Fruit fly (Drosophila melanogaster): ENCODE measurements around the gene Ski6.

Ski6 gene

DNA sequence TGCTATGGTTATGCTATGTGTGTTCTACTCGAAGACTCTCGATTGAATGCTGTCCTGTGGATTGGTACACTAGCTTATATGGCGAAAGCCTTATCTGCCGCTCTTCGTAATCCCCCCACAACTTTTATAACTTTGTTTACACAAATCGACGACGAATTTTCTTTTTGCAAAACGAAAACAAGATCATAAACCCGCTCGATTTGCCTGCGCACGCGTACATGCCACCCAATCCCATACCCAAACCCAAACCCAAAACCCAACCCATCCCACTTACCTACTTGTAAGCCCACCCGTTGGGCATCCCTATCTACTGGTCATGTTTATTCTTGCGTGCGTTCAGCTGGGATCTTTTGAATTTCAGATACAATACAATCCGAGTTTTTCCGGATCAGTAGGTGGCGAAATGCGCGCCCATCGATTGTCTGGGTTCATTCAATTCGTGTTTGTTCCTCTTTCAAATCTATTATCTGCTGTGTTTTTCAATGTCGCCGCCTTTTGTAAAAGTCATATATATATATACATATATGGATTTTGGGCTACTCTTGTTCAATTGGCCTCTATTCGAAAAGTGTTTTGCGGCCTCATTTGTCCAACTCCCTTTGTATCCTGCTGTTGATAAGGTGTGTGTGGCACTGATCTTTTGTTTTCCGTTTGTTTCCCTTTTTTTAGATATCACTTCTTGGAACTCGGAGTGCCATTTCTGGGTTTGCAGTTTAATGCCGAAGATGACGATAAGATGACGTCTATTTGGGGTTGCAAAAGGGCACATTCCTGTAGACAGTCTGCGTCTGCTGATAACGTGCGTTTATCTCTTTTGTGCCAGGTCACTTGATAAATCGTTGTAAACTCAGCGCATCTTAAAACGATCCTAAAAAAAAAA, 12.6 kb upstream of the Ski6 start, which contains the start of gene Mabi:
TSS of gene Mabi (minus strand) at position 51 of the 880 bp plus-strand sequence.
- TF ChIP-seq CG15479 (GFP tag; optimal IDR thresholded peaks at IDR 0.05) (peak; percentile 100), kah (GFP tag; optimal IDR thresholded peaks at IDR 0.05) (no peak), twi (tag; optimal IDR thresholded peaks at IDR 0.05) (peak; percentile 34), CG34224 (GFP tag; IDR thresholded peaks at IDR 0.05; ENCODE audit: partially characterized antibody) (no peak), Ets65A (GFP tag) (peak; percentile 36), p53 (GFP tag; optimal IDR thresholded peaks at IDR 0.05) (peak; percentile 57), cad (GFP tag; optimal IDR thresholded peaks at IDR 0.05) (peak; percentile 32), tll (GFP tag; optimal IDR thresholded peaks at IDR 0.05) (peak in 1 of 2 experiments; percentile 79), zen (tag; optimal IDR thresholded peaks at IDR 0.05) (peak; percentile 75), pros (GFP tag; optimal IDR thresholded peaks at IDR 0.05) (peak; percentile 11), Kr (GFP tag; optimal IDR thresholded peaks at IDR 0.05) (peak; percentile 63), bcd (GFP tag; optimal IDR thresholded peaks at IDR 0.05) (no peak)

DNA sequence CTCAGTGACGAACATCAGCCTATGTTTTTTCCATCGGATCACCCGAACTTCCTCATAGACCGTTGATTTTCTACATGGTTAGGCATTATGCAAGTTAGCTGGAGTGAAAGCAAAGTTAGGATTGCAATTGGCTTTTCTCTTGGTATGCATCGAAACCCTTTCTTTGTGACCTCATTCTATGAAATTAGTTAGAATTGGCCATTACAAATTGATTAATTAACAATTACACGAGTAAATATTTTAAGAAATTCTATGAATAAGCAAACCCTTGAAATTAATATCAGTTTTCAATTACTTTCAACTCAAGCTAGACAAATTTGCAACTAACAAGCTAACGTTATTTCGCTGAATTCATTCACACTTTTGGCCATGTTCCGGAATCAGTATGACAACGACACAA, 9.5 kb upstream of the Ski6 start, which contains the start of gene Prosalpha6T:
TSS of gene Prosalpha6T (plus strand) at position 301 of the 400 bp plus-strand sequence.
- no peak for TF ChIP-seq D (optimal IDR thresholded peaks at IDR 0.05)
- TF ChIP-seq D (GFP tag; optimal IDR thresholded peaks at IDR 0.05), result no peak
- TF ChIP-seq ci (GFP tag; IDR thresholded peaks at IDR 0.05), result no peak
- TF ChIP-seq zfh1 (GFP tag; IDR thresholded peaks at IDR 0.05), result no peak
- TF ChIP-seq CG3163 (GFP tag; optimal IDR thresholded peaks at IDR 0.05), result no peak
- TF ChIP-seq jing (GFP tag; optimal IDR thresholded peaks at IDR 0.05), result no peak
- TF ChIP-seq CG16815 (GFP tag; optimal IDR thresholded peaks at IDR 0.05), result no peak
- TF ChIP-seq Eip74EF (GFP tag; optimal IDR thresholded peaks at IDR 0.05), result no peak

DNA sequence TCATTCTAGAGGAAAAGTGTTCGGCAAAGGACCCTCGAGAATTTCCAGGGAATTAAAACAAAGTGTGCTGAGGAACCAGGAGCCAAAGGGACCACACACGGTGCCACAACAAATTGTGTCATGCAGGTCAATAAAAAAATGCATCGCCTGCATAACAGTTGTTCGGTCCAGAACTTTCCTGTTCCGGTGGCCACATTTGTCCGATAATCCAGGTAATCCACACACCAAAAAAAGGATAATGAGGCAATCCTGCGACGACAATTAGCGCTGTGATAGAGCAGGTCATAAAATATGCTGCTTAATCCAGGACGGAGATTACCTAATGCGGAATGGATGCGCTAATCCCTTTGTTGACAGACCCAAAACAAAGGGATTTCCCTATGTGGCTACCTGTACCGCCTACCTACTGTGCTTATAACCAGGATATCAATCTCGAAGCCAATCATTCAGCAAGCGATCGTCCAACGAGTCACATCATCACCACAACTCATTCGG, 7.2 kb upstream of the Ski6 start, which contains the start of gene CG16815:
TSS of gene CG16815 (plus strand) at position 445 of the 495 bp plus-strand sequence.
- peak; percentile 95 for TF ChIP-seq zen (tag; optimal IDR thresholded peaks at IDR 0.05)
- peak in 1 of 2 experiments; percentile 87 for TF ChIP-seq tll (GFP tag; optimal IDR thresholded peaks at IDR 0.05)
- peak; percentile 100 for TF ChIP-seq CG15479 (GFP tag; optimal IDR thresholded peaks at IDR 0.05)
- peak; percentile 59 for TF ChIP-seq twi (tag; optimal IDR thresholded peaks at IDR 0.05)
- peak; percentile 77 for TF ChIP-seq Kr (GFP tag; optimal IDR thresholded peaks at IDR 0.05)
- peak; percentile 91 for TF ChIP-seq cad (GFP tag; optimal IDR thresholded peaks at IDR 0.05)
- no peak for TF ChIP-seq Antp (GFP tag; optimal IDR thresholded peaks at IDR 0.05)
- TF ChIP-seq CG17612 (GFP tag; IDR thresholded peaks at IDR 0.05), result no peak
- TF ChIP-seq gt (GFP tag; IDR thresholded peaks at IDR 0.05), result peak; percentile 21; the same call in 1 of the 2 replicates

DNA sequence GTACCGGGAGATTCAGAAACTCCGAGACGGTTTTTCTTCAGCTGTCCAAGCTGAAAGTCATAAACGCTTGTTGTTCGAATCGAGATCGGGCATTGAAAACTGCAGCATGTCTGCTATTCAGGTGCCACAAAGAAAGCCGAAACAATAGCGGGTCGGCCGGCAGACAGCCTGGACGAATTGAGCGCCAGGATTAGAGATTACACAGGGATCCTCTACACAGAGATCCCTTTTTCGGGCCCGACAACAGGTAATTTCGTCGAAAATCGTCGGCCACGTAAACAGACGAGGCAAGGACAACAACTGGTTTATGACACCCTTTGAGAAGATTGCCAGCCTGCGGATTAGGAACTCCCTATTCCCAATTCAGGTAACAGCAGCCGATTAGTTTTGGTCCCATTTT, 5.0 kb upstream of the Ski6 start, which contains the start of gene CG16813:
TSS of gene CG16813 (plus strand) at position 288 of the 400 bp plus-strand sequence.
- TF ChIP-seq zen2 (GFP tag; IDR thresholded peaks at IDR 0.05; ENCODE audit: partially characterized antibody) (no peak), CG7786 (GFP tag; optimal IDR thresholded peaks at IDR 0.05) (no peak), CG9727 (GFP tag; optimal IDR thresholded peaks at IDR 0.05) (no peak), CG3838 (GFP tag; optimal IDR thresholded peaks at IDR 0.05) (no peak), sc (optimal IDR thresholded peaks at IDR 0.05) (no peak), sc (GFP tag; optimal IDR thresholded peaks at IDR 0.05) (no peak), CG17385 (GFP tag; optimal IDR thresholded peaks at IDR 0.05) (no peak), oc (tag; optimal IDR thresholded peaks at IDR 0.05) (peak; percentile 26), Kr (GFP tag; optimal IDR thresholded peaks at IDR 0.05) (peak; percentile 30), rib (GFP tag; IDR thresholded peaks at IDR 0.05) (no peak), Myb (GFP tag; optimal IDR thresholded peaks at IDR 0.05) (no peak), CG11723 (GFP tag; optimal IDR thresholded peaks at IDR 0.05) (no peak), CG32767 (GFP tag; IDR thresholded peaks at IDR 0.05) (no peak), crol (GFP tag; IDR thresholded peaks at IDR 0.05) (no peak), bcd (GFP tag; optimal IDR thresholded peaks at IDR 0.05) (no peak), slou (GFP tag; optimal IDR thresholded peaks at IDR 0.05) (no peak), Eip74EF (GFP tag; optimal IDR thresholded peaks at IDR 0.05) (no peak), CG6175 (GFP tag; IDR thresholded peaks at IDR 0.05) (no peak), CG34376 (GFP tag; optimal IDR thresholded peaks at IDR 0.05) (no peak), CG6791 (GFP tag; IDR thresholded peaks at IDR 0.05; ENCODE audit: partially characterized antibody) (no peak), grau (tag; optimal IDR thresholded peaks at IDR 0.05) (no peak), psq (GFP tag; optimal IDR thresholded peaks at IDR 0.05) (no peak), CG3407 (GFP tag; optimal IDR thresholded peaks at IDR 0.05) (no peak)

Data from whole organism, embryonic.